Worm (Caenorhabditis elegans) whole organism, L1 larva: Measurements from ENCODE around the gene Y49A3A.3.

Experiments
- egl-27 ChIP-seq, 2 experiments: fragments of 150-350 bp in 1 of 2; sonication (generic microtip); optimal IDR thresholded peaks; 3 replicates each; lab custom pipeline; 2017 to 2018; ENCODE audit warnings: missing biosample characterization in 2 of 2, missing genetic modification characterization in 2 of 2, missing genetic modification reagents in 2 of 2
- grh-1 ChIP-seq: fragments of 200-800 bp; sonication (Bioruptor generic); IDR thresholded peaks from 2 replicates; pipeline ENCODE4 v1.3.6; 2022; ENCODE audit warnings: missing genetic modification reagents, missing genetic modification characterization, missing compliant biosample characterization
- hlh-4 ChIP-seq: sonication (generic microtip); optimal IDR thresholded peaks from 2 replicates; lab custom pipeline; 2016; ENCODE audit warnings: mild to moderate bottlenecking, missing genetic modification characterization, missing compliant biosample characterization
- lin-39 ChIP-seq: fragments of 150-350 bp; optimal IDR thresholded peaks from 2 replicates; lab custom pipeline; 2014; ENCODE audit warnings: missing biosample characterization, missing genetic modification reagents, missing genetic modification characterization
- nhr-237 ChIP-seq: fragments of 150-350 bp; optimal IDR thresholded peaks from 2 replicates; lab custom pipeline; 2014; ENCODE audit warnings: missing biosample characterization, missing genetic modification characterization
- nhr-28 ChIP-seq: fragments of 150-350 bp; optimal IDR thresholded peaks from 2 replicates; lab custom pipeline; 2014; ENCODE audit warnings: missing biosample characterization, missing genetic modification characterization
- nhr-90 ChIP-seq: sonication (generic microtip); optimal IDR thresholded peaks from 2 replicates; lab custom pipeline; 2016; ENCODE audit warnings: mild to moderate bottlenecking, missing genetic modification characterization, missing compliant biosample characterization; ENCODE audit not compliant: poor library complexity
- tbx-2 ChIP-seq: sonication (generic microtip); optimal IDR thresholded peaks from 2 replicates; lab custom pipeline; 2016; ENCODE audit warnings: missing genetic modification characterization, missing compliant biosample characterization

DNA sequence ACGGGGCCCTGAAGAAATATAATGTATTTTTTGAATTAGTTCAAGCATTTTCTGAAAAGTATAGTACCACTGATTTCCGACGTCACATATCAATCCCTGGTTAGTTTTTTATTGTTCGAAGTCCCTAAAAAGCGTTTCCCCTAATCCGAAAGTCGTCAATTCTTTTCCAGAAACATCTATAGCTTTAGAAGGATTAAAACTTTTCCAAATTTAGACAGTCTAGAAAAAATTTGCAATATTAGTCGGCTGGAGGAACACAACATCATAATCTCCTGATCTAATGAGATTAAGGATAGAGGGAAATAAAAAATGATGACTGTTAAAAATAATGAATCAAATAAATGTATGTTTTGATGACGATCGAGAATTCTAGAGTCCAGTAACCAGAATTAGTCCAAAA, 23.8 kb downstream of the Y49A3A.3 start:
- no peak for TF ChIP-seq nhr-28 (tag; lab: Kevin White, UChicago)
- no peak for TF ChIP-seq hlh-4 (tag; lab: Kevin White, UChicago)
- no peak for TF ChIP-seq nhr-90
- no peak for TF ChIP-seq nhr-237 (tag; lab: Kevin White, UChicago)
- no peak for TF ChIP-seq egl-27 (tag; optimal IDR thresholded peaks at IDR 0.05; lab: Kevin White, UChicago)
- no peak for TF ChIP-seq tbx-2 (tag; lab: Kevin White, UChicago)
- no peak for TF ChIP-seq grh-1
- no peak for TF ChIP-seq lin-39 (tag; lab: Kevin White, UChicago)
